Worm (Caenorhabditis elegans): ENCODE data around the gene F57G4.11.

Gene F57G4.11

DNA sequence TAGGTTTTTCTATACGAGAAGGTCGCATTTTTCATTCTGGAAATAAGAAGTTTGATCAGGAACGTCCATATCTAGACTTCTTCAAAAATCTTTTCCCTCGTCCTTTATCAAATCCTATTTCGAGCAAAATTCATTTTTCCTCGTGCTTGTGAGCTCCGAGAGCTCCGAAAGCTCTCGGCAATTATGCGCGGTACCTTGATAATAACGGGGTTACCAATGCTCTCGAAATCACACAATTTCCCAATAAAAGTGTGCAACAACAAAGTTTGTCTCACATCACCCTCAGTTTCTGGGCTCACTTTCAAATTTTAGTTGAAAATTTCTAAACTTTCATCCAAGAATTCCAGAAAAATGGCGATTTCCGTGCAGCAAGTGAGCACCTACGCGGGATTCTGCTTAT lies 43.5 kb downstream of the F57G4.11 start, which contains the start of gene str-89:
Gene str-89, plus strand, starts transcription at position 301 of the 400 bp plus-strand sequence.
- TF ChIP-seq ham-2 (GFP tag; optimal IDR thresholded peaks at IDR 0.05) (no peak), pha-4 (tag; optimal IDR thresholded peaks at IDR 0.05) (no peak), ceh-39 (tag; optimal IDR thresholded peaks at IDR 0.05) (no peak), blmp-1 (tag; optimal IDR thresholded peaks at IDR 0.05) (no peak), mls-2 (tag; optimal IDR thresholded peaks at IDR 0.05) (no peak), unc-39 (tag; optimal IDR thresholded peaks at IDR 0.05) (no peak), unc-120 (tag; optimal IDR thresholded peaks at IDR 0.05; ENCODE audit: poor library complexity, severe bottlenecking) (no peak), elt-3 (tag; optimal IDR thresholded peaks at IDR 0.05) (no peak), sptf-1 (tag; optimal IDR thresholded peaks at IDR 0.05) (no peak), M03D4.4 (tag; optimal IDR thresholded peaks at IDR 0.05) (no peak), nhr-76 (tag; optimal IDR thresholded peaks at IDR 0.05) (no peak), nhr-12 (tag; optimal IDR thresholded peaks at IDR 0.05) (no peak), flh-1 (GFP tag; optimal IDR thresholded peaks at IDR 0.05) (no peak), nhr-237 (tag; optimal IDR thresholded peaks at IDR 0.05) (no peak), cnd-1 (tag; optimal IDR thresholded peaks at IDR 0.05) (no peak), hlh-1 (tag; optimal IDR thresholded peaks at IDR 0.05) (no peak), elt-1 (tag; optimal IDR thresholded peaks at IDR 0.05; ENCODE audit: borderline replicate concordance, insufficient read depth) (no peak), lsy-2 (tag; optimal IDR thresholded peaks at IDR 0.05) (no peak), mab-5 (tag; optimal IDR thresholded peaks at IDR 0.05) (no peak), snpc-4 (tag; optimal IDR thresholded peaks at IDR 0.05) (no peak)

DNA sequence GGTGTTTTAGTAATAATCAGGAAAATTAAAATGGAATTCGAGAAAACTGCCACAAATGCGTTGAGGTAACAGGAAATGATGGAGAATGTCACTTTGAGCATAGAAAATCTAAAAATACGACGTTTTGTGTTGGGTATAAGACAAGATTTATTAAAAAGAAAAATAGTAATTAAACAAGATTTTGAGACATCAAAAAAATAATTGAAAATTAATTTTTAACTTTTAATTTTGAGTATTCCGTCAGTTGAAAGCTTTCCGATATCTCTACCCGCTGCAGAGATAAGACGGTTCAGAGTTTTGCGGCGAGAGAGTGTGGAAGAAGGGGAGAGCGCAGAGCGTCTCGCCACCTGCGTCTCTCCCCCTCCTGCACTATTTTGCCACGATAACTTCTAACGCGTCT lies 48.3 kb downstream of the F57G4.11 start, which contains the start of gene str-93:
Gene str-93, minus strand, starts transcription at position 101 of the 400 bp plus-strand sequence.
- TF ChIP-seq snpc-4 (tag; optimal IDR thresholded peaks at IDR 0.05), result no peak
- no peak for TF ChIP-seq bed-3 (GFP tag; optimal IDR thresholded peaks at IDR 0.05)
- TF ChIP-seq lin-32 (GFP tag; optimal IDR thresholded peaks at IDR 0.05), result no peak
- TF ChIP-seq nhr-28 (tag; optimal IDR thresholded peaks at IDR 0.05), result no peak
- no peak for TF ChIP-seq lin-13 (tag; optimal IDR thresholded peaks at IDR 0.05)
- no peak for TF ChIP-seq lsy-2 (tag; optimal IDR thresholded peaks at IDR 0.05)
- TF ChIP-seq M03D4.4 (tag; optimal IDR thresholded peaks at IDR 0.05), result no peak
- no peak for TF ChIP-seq nhr-76 (tag; optimal IDR thresholded peaks at IDR 0.05)

DNA sequence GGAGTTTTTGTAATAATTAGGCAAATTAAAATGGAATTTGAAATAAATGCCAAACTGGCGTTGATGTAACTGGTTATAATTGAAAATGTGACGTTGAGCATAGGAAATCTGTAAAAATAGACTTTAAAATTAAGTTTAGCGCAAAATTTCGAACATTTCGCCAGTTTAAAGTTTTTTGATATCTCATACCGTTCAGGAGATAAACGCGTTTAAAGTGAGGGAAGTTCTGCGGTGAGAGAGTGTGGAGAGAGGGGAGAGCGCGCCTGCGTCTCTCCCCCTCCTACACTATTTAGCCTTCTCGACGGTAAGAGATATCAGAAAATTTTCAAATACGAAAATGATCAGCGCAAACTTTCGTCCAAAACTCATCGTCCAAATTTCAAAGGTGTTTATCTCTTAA lies 51.5 kb downstream of the F57G4.11 start, which contains the start of gene str-92:
Gene str-92, minus strand, starts transcription at position 101 of the 400 bp plus-strand sequence.
- no peak for TF ChIP-seq sptf-1 (tag; optimal IDR thresholded peaks at IDR 0.05)
